Fruit fly (Drosophila melanogaster): ENCODE results near the gene CG3597.
A peak's percentile ranks its signal among the peaks of the same experiment; 100 is the strongest.

Gene CG3597

dm6 chr2L:2398459-2398858 lies 27.1 kb upstream of the CG3597 start (continued):
- TF ChIP-seq ems (GFP tag; optimal IDR thresholded peaks at IDR 0.05): no peak
- no peak for TF ChIP-seq CG10267 (tag; optimal IDR thresholded peaks at IDR 0.05)
- no peak for TF ChIP-seq tup (GFP tag; optimal IDR thresholded peaks at IDR 0.05)
- no peak for TF ChIP-seq CG13624 (GFP tag; optimal IDR thresholded peaks at IDR 0.05)
- TF ChIP-seq nom (GFP tag; optimal IDR thresholded peaks at IDR 0.05): no peak
- no peak for TF ChIP-seq dysf (GFP tag; IDR thresholded peaks at IDR 0.05)
- TF ChIP-seq gcm (GFP tag; optimal IDR thresholded peaks at IDR 0.05): no peak
- TF ChIP-seq CG43689 (GFP tag; IDR thresholded peaks at IDR 0.05): no peak
- no peak for TF ChIP-seq CG13287 (GFP tag; IDR thresholded peaks at IDR 0.05; ENCODE audit: partially characterized antibody)
- TF ChIP-seq sd (tag; optimal IDR thresholded peaks at IDR 0.05): no peak
- TF ChIP-seq CG18764 (GFP tag; optimal IDR thresholded peaks at IDR 0.05): no peak
- TF ChIP-seq dmrt11E (tag; optimal IDR thresholded peaks at IDR 0.05): no peak
- TF ChIP-seq cg (GFP tag; optimal IDR thresholded peaks at IDR 0.05): no peak
- no peak for TF ChIP-seq CkIIα-i1 (GFP tag; IDR thresholded peaks at IDR 0.05)
- TF ChIP-seq CG31388 (GFP tag; optimal IDR thresholded peaks at IDR 0.05): no peak
- peak; percentile 29; the same call in 1 of the 2 replicates for TF ChIP-seq Xrp1 (GFP tag; IDR thresholded peaks at IDR 0.05)
- TF ChIP-seq Poxn (GFP tag; IDR thresholded peaks at IDR 0.05): no peak
- TF ChIP-seq hb (GFP tag; IDR thresholded peaks at IDR 0.05; ENCODE audit: partially characterized antibody): no peak
- TF ChIP-seq B-H1 (GFP tag; IDR thresholded peaks at IDR 0.05): no peak
- no peak for TF ChIP-seq fu2 (GFP tag; optimal IDR thresholded peaks at IDR 0.05)
- TF ChIP-seq Dll (GFP tag; IDR thresholded peaks at IDR 0.05; ENCODE audit: partially characterized antibody): no peak
- 0 out of 2 replicates have a peak, but pooled peaks have one; percentile 10 for TF ChIP-seq HLH3B (GFP tag; IDR thresholded peaks at IDR 0.05)
- TF ChIP-seq CG6854 (GFP tag; optimal IDR thresholded peaks at IDR 0.05): no peak
- TF ChIP-seq stc (GFP tag; IDR thresholded peaks at IDR 0.05): peak; percentile 35; the same call in 1 of the 2 replicates
- TF ChIP-seq lmd (GFP tag; IDR thresholded peaks at IDR 0.05): no peak
- no peak for TF ChIP-seq CG30431 (GFP tag; optimal IDR thresholded peaks at IDR 0.05)
- TF ChIP-seq HmgZ (tag; optimal IDR thresholded peaks at IDR 0.05): no peak
- TF ChIP-seq CG15269 (tag; optimal IDR thresholded peaks at IDR 0.05): peak; percentile 16
- TF ChIP-seq CG4730 (GFP tag; IDR thresholded peaks at IDR 0.05): no peak
- TF ChIP-seq CG34422 (GFP tag; IDR thresholded peaks at IDR 0.05): peak; percentile 42; the same call in 1 of the 3 replicates
- TF ChIP-seq chm (GFP tag; IDR thresholded peaks at IDR 0.05): no peak
- no peak for TF ChIP-seq CG16863 (GFP tag; optimal IDR thresholded peaks at IDR 0.05)
- TF ChIP-seq onecut (GFP tag; IDR thresholded peaks at IDR 0.05): no peak
- TF ChIP-seq nau (GFP tag; optimal IDR thresholded peaks at IDR 0.05): no peak
- TF ChIP-seq run (tag; optimal IDR thresholded peaks at IDR 0.05): no peak
- no peak for TF ChIP-seq Sox100B (GFP tag; optimal IDR thresholded peaks at IDR 0.05)
- TF ChIP-seq shn (GFP tag; optimal IDR thresholded peaks at IDR 0.05): no peak
- no peak for TF ChIP-seq CG7963 (GFP tag; IDR thresholded peaks at IDR 0.05; ENCODE audit: partially characterized antibody)
- no peak for TF ChIP-seq p53 (GFP tag; optimal IDR thresholded peaks at IDR 0.05)
- no peak for TF ChIP-seq CG10209 (GFP tag; optimal IDR thresholded peaks at IDR 0.05)
- TF ChIP-seq tio (GFP tag; optimal IDR thresholded peaks at IDR 0.05): no peak
- no peak for TF ChIP-seq Stat92E (GFP tag; optimal IDR thresholded peaks at IDR 0.05)
- TF ChIP-seq CG6765 (GFP tag; optimal IDR thresholded peaks at IDR 0.05): no peak
- TF ChIP-seq NfI (GFP tag; optimal IDR thresholded peaks at IDR 0.05): no peak
- TF ChIP-seq NC2α (GFP tag; optimal IDR thresholded peaks at IDR 0.05): no peak
- no peak for TF ChIP-seq Eip74EF (GFP tag; optimal IDR thresholded peaks at IDR 0.05)
- TF ChIP-seq gem (tag; optimal IDR thresholded peaks at IDR 0.05): peak; percentile 54
- no peak for TF ChIP-seq Mad (GFP tag; optimal IDR thresholded peaks at IDR 0.05)
- TF ChIP-seq Oli (tag; optimal IDR thresholded peaks at IDR 0.05): peak; percentile 24
- TF ChIP-seq CG4360 (GFP tag; IDR thresholded peaks at IDR 0.05): no peak
- TF ChIP-seq tll (GFP tag; optimal IDR thresholded peaks at IDR 0.05): no peak
